Worm (Caenorhabditis elegans) whole organism, late embryonic: ENCODE measurements around the gene cpsf-2.

Source experiments
- C38D4.7 ChIP-seq: fragments of 200-800 bp; sonication (Bioruptor generic); optimal IDR thresholded peaks from 2 replicates; lab custom pipeline; 2018; ENCODE audit warnings: mild to moderate bottlenecking, missing genetic modification characterization, moderate library complexity, missing compliant biosample characterization
- F13H6.1 ChIP-seq: sonication (generic microtip); optimal IDR thresholded peaks from 2 replicates; lab custom pipeline; 2016; ENCODE audit warnings: missing genetic modification characterization, missing compliant biosample characterization
- K02D7.2 ChIP-seq: sonication (generic microtip); optimal IDR thresholded peaks from 2 replicates; lab custom pipeline; 2017; ENCODE audit warnings: mild to moderate bottlenecking, missing genetic modification characterization, missing compliant biosample characterization
- K09A11.1 ChIP-seq: sonication (generic microtip); optimal IDR thresholded peaks from 2 replicates; lab custom pipeline; 2017; ENCODE audit warnings: antibody characterized with exemption, mild to moderate bottlenecking, missing genetic modification characterization, missing compliant biosample characterization; ENCODE audit not compliant: insufficient read depth
- Y22D7AL.16 ChIP-seq: sonication (generic microtip); optimal IDR thresholded peaks from 2 replicates; lab custom pipeline; 2016; ENCODE audit warnings: missing genetic modification characterization, missing compliant biosample characterization
- ceh-14 ChIP-seq: sonication (generic microtip); optimal IDR thresholded peaks from 2 replicates; lab custom pipeline; 2016; ENCODE audit warnings: missing genotype, missing genetic modification characterization, missing compliant biosample characterization
- ceh-18 ChIP-seq: sonication (generic microtip); optimal IDR thresholded peaks from 2 replicates; lab custom pipeline; 2016; ENCODE audit warnings: missing genetic modification characterization, missing compliant biosample characterization
- ceh-19 ChIP-seq: fragments of 200-800 bp; sonication (Bioruptor generic); optimal IDR thresholded peaks from 2 replicates; lab custom pipeline; 2018; ENCODE audit warnings: mild to moderate bottlenecking, missing genetic modification characterization, missing compliant biosample characterization
- ceh-2 ChIP-seq: sonication (generic microtip); optimal IDR thresholded peaks from 2 replicates; lab custom pipeline; 2016; ENCODE audit warnings: missing genotype, missing genetic modification characterization, missing compliant biosample characterization
- ceh-24 ChIP-seq: sonication (generic microtip); optimal IDR thresholded peaks from 2 replicates; lab custom pipeline; 2016; ENCODE audit warnings: mild to moderate bottlenecking, missing genetic modification characterization, missing compliant biosample characterization
- ceh-31 ChIP-seq: sonication (generic microtip); optimal IDR thresholded peaks from 2 replicates; lab custom pipeline; 2016; ENCODE audit warnings: missing genetic modification characterization, missing compliant biosample characterization
- ceh-48 ChIP-seq: sonication (generic microtip); optimal IDR thresholded peaks from 2 replicates; lab custom pipeline; 2016; ENCODE audit warnings: missing genetic modification characterization, inconsistent platforms, missing compliant biosample characterization
- ceh-6 ChIP-seq: fragments of 200-800 bp; sonication (Bioruptor generic); optimal IDR thresholded peaks from 2 replicates; lab custom pipeline; 2018; ENCODE audit warnings: mild to moderate bottlenecking, missing genetic modification characterization, missing compliant biosample characterization
- dmd-4 ChIP-seq: sonication (generic microtip); optimal IDR thresholded peaks from 2 replicates; lab custom pipeline; 2016; ENCODE audit warnings: borderline replicate concordance, missing genetic modification characterization, missing compliant biosample characterization
- dve-1 ChIP-seq: sonication (generic microtip); optimal IDR thresholded peaks from 2 replicates; lab custom pipeline; 2017; ENCODE audit warnings: antibody characterized with exemption, mild to moderate bottlenecking, missing genetic modification characterization, missing compliant biosample characterization
- elt-4 ChIP-seq: sonication (generic microtip); optimal IDR thresholded peaks from 2 replicates; lab custom pipeline; 2016; ENCODE audit warnings: missing genetic modification characterization, missing compliant biosample characterization
- fkh-6 ChIP-seq: sonication (generic microtip); optimal IDR thresholded peaks from 2 replicates; lab custom pipeline; 2016; ENCODE audit warnings: missing genetic modification characterization, missing compliant biosample characterization
- hlh-13 ChIP-seq: fragments of 200-800 bp; sonication (Bioruptor generic); optimal IDR thresholded peaks from 2 replicates; lab custom pipeline; 2018; ENCODE audit warnings: mild to moderate bottlenecking, missing genetic modification characterization, missing compliant biosample characterization
- hlh-30 ChIP-seq: sonication (generic microtip); optimal IDR thresholded peaks from 2 replicates; lab custom pipeline; 2017; ENCODE audit warnings: antibody characterized with exemption, missing genetic modification characterization, missing compliant biosample characterization; ENCODE audit not compliant: insufficient read depth
- hlh-6 ChIP-seq: sonication (generic microtip); optimal IDR thresholded peaks from 2 replicates; lab custom pipeline; 2016; ENCODE audit warnings: missing genotype, missing genetic modification characterization, missing compliant biosample characterization
- hlh-8 ChIP-seq: sonication (generic microtip); optimal IDR thresholded peaks from 2 replicates; lab custom pipeline; 2016; ENCODE audit warnings: missing genotype, missing genetic modification characterization, missing compliant biosample characterization
- lim-6 ChIP-seq: sonication (generic microtip); optimal IDR thresholded peaks from 2 replicates; lab custom pipeline; 2016; ENCODE audit warnings: missing genetic modification characterization, missing compliant biosample characterization
- madf-2 ChIP-seq: sonication (generic microtip); optimal IDR thresholded peaks from 2 replicates; lab custom pipeline; 2017; ENCODE audit warnings: missing genetic modification characterization, missing compliant biosample characterization
- mec-3 ChIP-seq: sonication (generic microtip); optimal IDR thresholded peaks from 2 replicates; lab custom pipeline; 2016; ENCODE audit warnings: borderline replicate concordance, missing genetic modification characterization, missing compliant biosample characterization
- nfya-1 ChIP-seq: sonication (generic microtip); optimal IDR thresholded peaks from 2 replicates; lab custom pipeline; 2017; ENCODE audit warnings: missing genetic modification characterization, mild to moderate bottlenecking, missing compliant biosample characterization, antibody characterized with exemption, moderate library complexity
- nhr-11 ChIP-seq: fragments of 150-350 bp; optimal IDR thresholded peaks from 2 replicates; lab custom pipeline; 2014; ENCODE audit warnings: missing biosample characterization, missing genetic modification characterization
- nhr-232 ChIP-seq: sonication (generic microtip); optimal IDR thresholded peaks from 2 replicates; lab custom pipeline; 2016; ENCODE audit warnings: missing genetic modification characterization, missing compliant biosample characterization
- pag-3 ChIP-seq: sonication (generic microtip); optimal IDR thresholded peaks from 2 replicates; lab custom pipeline; 2016; ENCODE audit warnings: missing compliant biosample characterization, missing genetic modification characterization, borderline replicate concordance
- pat-9 ChIP-seq: fragments of 200-800 bp; sonication (Bioruptor generic); optimal IDR thresholded peaks from 2 replicates; lab custom pipeline; 2018; ENCODE audit warnings: mild to moderate bottlenecking, missing genetic modification characterization, moderate library complexity, missing compliant biosample characterization
- pha-2 ChIP-seq: sonication (generic microtip); optimal IDR thresholded peaks from 2 replicates; lab custom pipeline; 2017; ENCODE audit warnings: mild to moderate bottlenecking, missing genetic modification characterization, missing compliant biosample characterization
- ref-2 ChIP-seq: sonication (generic microtip); optimal IDR thresholded peaks from 2 replicates; lab custom pipeline; 2016; ENCODE audit warnings: missing genetic modification characterization, missing compliant biosample characterization
- sdc-2 ChIP-seq: sonication (generic microtip); optimal IDR thresholded peaks from 2 replicates; lab custom pipeline; 2016; ENCODE audit warnings: missing genotype, missing genetic modification characterization, missing compliant biosample characterization
- tbx-2 ChIP-seq: sonication (generic microtip); optimal IDR thresholded peaks from 2 replicates; lab custom pipeline; 2016; ENCODE audit warnings: missing genetic modification characterization, missing compliant biosample characterization
- ttx-3 ChIP-seq: sonication (generic microtip); optimal IDR thresholded peaks from 2 replicates; lab custom pipeline; 2016; ENCODE audit warnings: missing genetic modification reagents, missing genetic modification characterization, missing compliant biosample characterization
- unc-3 ChIP-seq, 2 experiments: fragments of 200-800 bp in 1 of 2; sonication (Bioruptor generic) in 1 of 2; sonication (generic microtip) in 1 of 2; conservative IDR thresholded peaks in 1 of 2; optimal IDR thresholded peaks in 1 of 2; 2 replicates each; pipeline versions ENCODE4 v1.3.6 to Lab custom; 2016 to 2022; ENCODE audit warnings: missing compliant biosample characterization in 2 of 2, missing genetic modification characterization in 2 of 2, missing genetic modification reagents in 1 of 2
- unc-42 ChIP-seq: sonication (generic microtip); optimal IDR thresholded peaks from 2 replicates; lab custom pipeline; 2016; ENCODE audit warnings: missing genotype, missing genetic modification characterization, missing compliant biosample characterization
- unc-55 ChIP-seq: sonication (generic microtip); optimal IDR thresholded peaks from 2 replicates; lab custom pipeline; 2017; ENCODE audit warnings: missing biosample characterization, missing genetic modification reagents, missing genetic modification characterization
- unc-86 ChIP-seq: sonication (generic microtip); optimal IDR thresholded peaks from 2 replicates; lab custom pipeline; 2016; ENCODE audit warnings: missing genetic modification characterization, missing compliant biosample characterization
- zip-5 ChIP-seq: sonication (generic microtip); optimal IDR thresholded peaks from 2 replicates; lab custom pipeline; 2016; ENCODE audit warnings: missing genetic modification characterization, missing compliant biosample characterization
- ztf-16 ChIP-seq: sonication (generic microtip); optimal IDR thresholded peaks from 2 replicates; lab custom pipeline; 2017; ENCODE audit warnings: missing genetic modification characterization, missing compliant biosample characterization

cpsf-2 gene

DNA sequence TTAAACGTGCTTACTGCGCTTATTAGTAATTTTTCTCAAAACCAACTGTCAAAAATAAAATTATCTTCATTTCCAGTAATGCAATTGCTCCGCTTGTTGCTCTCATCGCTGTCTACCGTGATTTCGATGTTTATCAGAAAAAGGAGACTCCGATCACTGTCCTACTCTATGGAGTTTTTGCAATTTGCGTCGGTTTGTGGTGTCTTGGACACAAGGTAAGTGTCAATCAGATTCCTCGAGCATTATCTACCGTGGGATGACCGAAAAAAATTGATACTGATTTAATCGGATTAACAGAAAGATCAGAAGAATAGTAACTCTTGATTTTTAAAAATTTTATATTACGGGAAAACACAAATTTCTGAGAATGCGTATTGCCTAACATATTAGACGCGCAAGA is 8.3 kb downstream of the cpsf-2 start:
- TF ChIP-seq unc-3 (GFP tag; conservative IDR thresholded peaks at IDR 0.05; lab: Robert Waterston, UW): no peak
- no peak for TF ChIP-seq unc-3 (tag; optimal IDR thresholded peaks at IDR 0.05; lab: Kevin White, UChicago)
- no peak for TF ChIP-seq mec-3 (tag; lab: Kevin White, UChicago)
- no peak for TF ChIP-seq Y22D7AL.16 (tag; lab: Kevin White, UChicago)
- no peak for TF ChIP-seq C38D4.7 (GFP tag; lab: Kevin White, UChicago)
- TF ChIP-seq dmd-4: no peak
- no peak for TF ChIP-seq ceh-31 (tag; lab: Kevin White, UChicago)
- no peak for TF ChIP-seq ttx-3
- no peak for TF ChIP-seq hlh-8 (tag; lab: Kevin White, UChicago)
- TF ChIP-seq nhr-232 (tag; lab: Kevin White, UChicago): no peak
- TF ChIP-seq ref-2 (tag; lab: Kevin White, UChicago): no peak

DNA sequence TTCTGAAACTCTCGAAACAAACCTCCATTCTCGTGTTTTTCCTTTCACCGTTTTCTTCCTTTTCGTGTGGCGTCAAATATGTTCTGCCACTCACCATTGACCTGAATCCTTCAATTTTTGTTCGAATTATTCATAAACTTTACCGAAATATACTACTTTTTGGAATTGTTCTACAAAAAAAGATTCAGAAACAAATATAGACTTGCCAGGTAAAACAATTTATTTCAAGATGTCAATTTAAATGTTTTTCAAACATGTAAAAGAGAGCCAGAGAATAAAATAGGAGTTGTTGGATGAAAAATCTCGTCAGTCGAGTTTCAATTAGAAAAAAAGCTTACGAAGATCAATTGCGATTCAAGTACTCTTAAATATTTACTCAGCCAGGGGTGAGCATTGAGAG is 14.6 kb downstream of the cpsf-2 start, which contains the start of gene F09G2.8:
TSS of gene F09G2.8 (minus strand) at position 101 of the 400 bp plus-strand sequence.
- no peak for TF ChIP-seq K02D7.2 (tag; lab: Kevin White, UChicago)

DNA sequence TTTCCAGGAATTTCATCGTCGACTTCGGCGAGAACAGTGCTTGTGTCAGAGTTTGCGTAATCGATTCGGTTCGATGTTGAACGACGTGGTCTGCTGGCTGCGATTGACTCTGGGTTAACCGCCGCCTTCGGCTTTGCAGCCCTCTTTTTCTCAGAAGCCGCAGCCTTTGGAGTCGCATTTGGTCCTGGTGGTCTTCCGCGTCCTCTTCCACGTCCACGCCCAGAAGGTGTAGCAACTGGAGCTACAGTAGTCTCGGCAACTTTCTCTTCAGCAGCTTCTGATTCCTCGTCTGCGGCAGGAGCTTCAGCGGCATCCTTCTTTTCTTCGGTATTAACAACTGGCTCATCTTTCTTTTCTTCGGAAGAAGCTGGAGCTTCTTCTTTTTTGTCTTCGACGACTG is 15.8 kb downstream of the cpsf-2 start:
- TF ChIP-seq hlh-13 (GFP tag; lab: Kevin White, UChicago): no peak
- TF ChIP-seq ceh-48 (tag; lab: Kevin White, UChicago): no peak
- TF ChIP-seq madf-2: no peak
- no peak for TF ChIP-seq mec-3 (tag; lab: Kevin White, UChicago)
- TF ChIP-seq hlh-6 (tag; lab: Kevin White, UChicago): no peak
- no peak for TF ChIP-seq pat-9 (tag; lab: Kevin White, UChicago)
- TF ChIP-seq K09A11.1 (tag; lab: Kevin White, UChicago): no peak
- no peak for TF ChIP-seq sdc-2 (tag; lab: Kevin White, UChicago)
- TF ChIP-seq unc-86 (tag; lab: Kevin White, UChicago): no peak
- TF ChIP-seq F13H6.1 (tag; lab: Kevin White, UChicago): no peak
- TF ChIP-seq ceh-2 (tag; lab: Kevin White, UChicago): no peak
- no peak for TF ChIP-seq nhr-11 (tag; lab: Kevin White, UChicago)
- TF ChIP-seq fkh-6 (tag; lab: Kevin White, UChicago): no peak
- no peak for TF ChIP-seq ceh-24 (tag; lab: Kevin White, UChicago)
- no peak for TF ChIP-seq ztf-16

DNA sequence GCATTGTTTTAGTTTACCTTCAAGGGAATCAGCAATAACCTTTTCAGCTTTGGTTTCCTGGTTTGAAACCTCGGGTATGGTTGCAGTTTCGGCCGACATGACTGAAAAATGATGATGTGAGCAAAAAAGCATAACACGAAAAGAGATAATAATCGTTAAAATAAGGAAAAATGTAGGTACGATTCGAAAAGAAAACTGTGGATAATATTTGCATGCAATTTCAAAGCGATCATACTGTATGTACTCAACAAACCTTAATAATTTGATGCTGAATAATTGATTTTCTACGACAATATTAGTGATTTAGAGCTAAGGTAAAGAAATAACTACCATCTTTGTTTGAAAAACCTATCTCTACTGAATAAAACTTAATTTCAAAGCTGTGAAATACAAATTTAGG is 17.1 kb downstream of the cpsf-2 start, which contains the start of gene attf-2:
TSS of gene attf-2 (minus strand) at position 101 of the 400 bp plus-strand sequence.
- TF ChIP-seq unc-42 (no peak), ceh-18 (no peak), elt-4 (no peak), ceh-6 (GFP tag; lab: Kevin White, UChicago) (no peak), hlh-30 (tag; lab: Kevin White, UChicago) (no peak), ceh-14 (tag; lab: Kevin White, UChicago) (no peak), hlh-13 (GFP tag; lab: Kevin White, UChicago) (no peak), mec-3 (tag; lab: Kevin White, UChicago) (no peak), hlh-6 (tag; lab: Kevin White, UChicago) (no peak), pag-3 (tag; lab: Kevin White, UChicago) (no peak), tbx-2 (tag; lab: Kevin White, UChicago) (no peak), unc-55 (GFP tag; lab: Kevin White, UChicago) (no peak), dve-1 (no peak), zip-5 (tag; lab: Kevin White, UChicago) (no peak), sdc-2 (tag; lab: Kevin White, UChicago) (no peak), ceh-19 (GFP tag; lab: Kevin White, UChicago) (no peak), pha-2 (tag; lab: Kevin White, UChicago) (no peak), ceh-2 (tag; lab: Kevin White, UChicago) (no peak), lim-6 (tag; lab: Kevin White, UChicago) (no peak), nfya-1 (tag; lab: Kevin White, UChicago) (no peak)
